Worm (Caenorhabditis elegans): ENCODE measurements around the gene ZC53.22.

The ZC53.22 gene

ce11 chrX:1962273-1962672, 40.1 kb upstream of the ZC53.22 start, which contains the start of gene F52D2.7:
F52D2.7 (plus strand) TSS chrX:1962573.
- TF ChIP-seq npax-4 (tag; optimal IDR thresholded peaks at IDR 0.05), result no peak
- no peak for TF ChIP-seq F13H6.1 (tag; optimal IDR thresholded peaks at IDR 0.05)
- no peak for TF ChIP-seq che-1 (tag; optimal IDR thresholded peaks at IDR 0.05)
- no peak for TF ChIP-seq ceh-31 (tag; optimal IDR thresholded peaks at IDR 0.05)
- no peak for TF ChIP-seq K09A11.1 (tag; optimal IDR thresholded peaks at IDR 0.05; ENCODE audit: insufficient read depth)
- TF ChIP-seq fkh-10 (GFP tag; optimal IDR thresholded peaks at IDR 0.05), result no peak
- TF ChIP-seq nhr-232 (tag; optimal IDR thresholded peaks at IDR 0.05), result no peak
- TF ChIP-seq odd-2 (tag; optimal IDR thresholded peaks at IDR 0.05), result no peak
- no peak for TF ChIP-seq ets-4 (tag; optimal IDR thresholded peaks at IDR 0.05)
- no peak for TF ChIP-seq ceh-22 (tag; optimal IDR thresholded peaks at IDR 0.05)
- TF ChIP-seq ceh-6 (GFP tag; optimal IDR thresholded peaks at IDR 0.05), result no peak
- TF ChIP-seq ceh-18 (tag; optimal IDR thresholded peaks at IDR 0.05), result no peak
- TF ChIP-seq fax-1 (tag; optimal IDR thresholded peaks at IDR 0.05), result no peak
- no peak for TF ChIP-seq ceh-9 (tag; optimal IDR thresholded peaks at IDR 0.05)
- TF ChIP-seq Y22D7AL.16 (tag; optimal IDR thresholded peaks at IDR 0.05), result no peak

ce11 chrX:1960895-1961715, 38.9 kb upstream of the ZC53.22 start:
- no peak for TF ChIP-seq sox-4 (tag; optimal IDR thresholded peaks at IDR 0.05)
- peak; percentile 95 for TF ChIP-seq sdc-2 (tag; optimal IDR thresholded peaks at IDR 0.05)
- TF ChIP-seq nhr-11 (tag; optimal IDR thresholded peaks at IDR 0.05), result no peak
- peak; percentile 9 for TF ChIP-seq nfya-1 (tag; optimal IDR thresholded peaks at IDR 0.05)
- TF ChIP-seq fkh-10 (GFP tag; optimal IDR thresholded peaks at IDR 0.05), result no peak
- peak; percentile 93 for TF ChIP-seq rnt-1 (tag; optimal IDR thresholded peaks at IDR 0.05)
- TF ChIP-seq ceh-18 (tag; optimal IDR thresholded peaks at IDR 0.05), result no peak
- no peak for TF ChIP-seq tbx-2 (tag; optimal IDR thresholded peaks at IDR 0.05)
- no peak for TF ChIP-seq ztf-16 (tag; optimal IDR thresholded peaks at IDR 0.05)
- no peak for TF ChIP-seq C08G9.2 (tag; optimal IDR thresholded peaks at IDR 0.05)
- TF ChIP-seq C38D4.7 (GFP tag; optimal IDR thresholded peaks at IDR 0.05), result no peak
- no peak for TF ChIP-seq ceh-22 (tag; optimal IDR thresholded peaks at IDR 0.05)
- no peak for TF ChIP-seq pha-4 (tag; optimal IDR thresholded peaks at IDR 0.05)
- TF ChIP-seq Y22D7AL.16 (tag; optimal IDR thresholded peaks at IDR 0.05), result no peak
- TF ChIP-seq gmeb-2 (tag; optimal IDR thresholded peaks at IDR 0.05), result no peak
- no peak for TF ChIP-seq hlh-13 (GFP tag; optimal IDR thresholded peaks at IDR 0.05)
- TF ChIP-seq zip-5 (tag; optimal IDR thresholded peaks at IDR 0.05), result no peak
- no peak for TF ChIP-seq ahr-1 (tag; optimal IDR thresholded peaks at IDR 0.05)
- TF ChIP-seq ceh-19 (GFP tag; optimal IDR thresholded peaks at IDR 0.05), result no peak
- no peak for TF ChIP-seq eyg-1 (tag; optimal IDR thresholded peaks at IDR 0.05)
- TF ChIP-seq unc-86 (tag; optimal IDR thresholded peaks at IDR 0.05), result no peak
- no peak for TF ChIP-seq pag-3 (tag; optimal IDR thresholded peaks at IDR 0.05; ENCODE audit: borderline replicate concordance)
- TF ChIP-seq che-1 (tag; optimal IDR thresholded peaks at IDR 0.05), result no peak

- no peak for TF ChIP-seq tbx-2 (tag; optimal IDR thresholded peaks at IDR 0.05)
- no peak for TF ChIP-seq ceh-34 (tag; optimal IDR thresholded peaks at IDR 0.05)
- TF ChIP-seq pat-9 (tag; optimal IDR thresholded peaks at IDR 0.05), result no peak
- no peak for TF ChIP-seq elt-2 (tag; optimal IDR thresholded peaks at IDR 0.05)
- no peak for TF ChIP-seq ceh-19 (GFP tag; optimal IDR thresholded peaks at IDR 0.05)
- no peak for TF ChIP-seq ceh-14 (tag; optimal IDR thresholded peaks at IDR 0.05)
- TF ChIP-seq ref-2 (tag; optimal IDR thresholded peaks at IDR 0.05), result no peak
- TF ChIP-seq pag-3 (tag; optimal IDR thresholded peaks at IDR 0.05; ENCODE audit: borderline replicate concordance), result no peak
- no peak for TF ChIP-seq hlh-8 (tag; optimal IDR thresholded peaks at IDR 0.05)
Measured at ce11 chrX:1959063-1959462, 36.9 kb upstream of the ZC53.22 start.
